Worm (Caenorhabditis elegans) whole organism, L2 larva: ENCODE results near the gene C06E7.2.

Source experiments
- aly-2 ChIP-seq: fragments of 150-350 bp; optimal IDR thresholded peaks from 2 replicates; lab custom pipeline; 2014; ENCODE audit warnings: missing biosample characterization, missing genetic modification characterization
- dmd-4 ChIP-seq: sonication (generic microtip); optimal IDR thresholded peaks from 2 replicates; lab custom pipeline; 2017; ENCODE audit warnings: missing biosample characterization, missing genetic modification characterization
- fos-1 ChIP-seq: fragments of 150-350 bp; optimal IDR thresholded peaks from 2 replicates; lab custom pipeline; 2014; ENCODE audit warnings: missing biosample characterization, missing genetic modification characterization
- lin-11 ChIP-seq: fragments of 150-350 bp; sonication (generic microtip); optimal IDR thresholded peaks from 2 replicates; lab custom pipeline; 2014; ENCODE audit warnings: missing biosample characterization, missing genetic modification characterization, inconsistent platforms, mixed read lengths
- peb-1 ChIP-seq: fragments of 150-350 bp; optimal IDR thresholded peaks from 2 replicates; lab custom pipeline; 2014; ENCODE audit warnings: missing biosample characterization, missing genetic modification characterization
- unc-62 ChIP-seq: fragments of 150-350 bp; optimal IDR thresholded peaks from 2 replicates; lab custom pipeline; 2014; ENCODE audit warnings: missing biosample characterization, missing genetic modification reagents, missing genetic modification characterization

The C06E7.2 gene

DNA sequence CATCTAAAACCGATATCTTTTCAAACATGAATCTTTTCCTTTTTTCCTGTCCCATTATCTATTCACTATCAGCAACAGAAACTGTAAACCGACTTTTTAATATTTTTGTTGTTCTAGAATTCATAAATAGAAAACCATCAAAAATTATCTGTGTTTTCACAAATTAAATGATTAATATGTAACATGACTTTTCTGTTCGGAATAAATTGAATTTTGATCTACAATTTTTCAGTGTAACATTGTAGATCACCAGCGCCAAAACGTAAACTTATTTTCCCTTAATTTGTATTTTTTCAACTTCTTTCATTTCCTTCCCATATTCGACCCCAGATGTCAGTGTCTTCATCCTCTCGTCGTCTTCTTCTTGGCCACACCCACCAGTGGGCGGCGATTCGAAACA, 52.0 kb downstream of the C06E7.2 start, which contains the start of gene H04M03.3:
Gene H04M03.3, plus strand, starts transcription at position 301 of the 400 bp plus-strand sequence.
- no peak for TF ChIP-seq unc-62 (GFP tag; lab: Kevin White, UChicago)
- no peak for TF ChIP-seq dmd-4 (tag; lab: Kevin White, UChicago)
- TF ChIP-seq peb-1 (tag; lab: Kevin White, UChicago) = no peak
- no peak for TF ChIP-seq aly-2
- no peak for TF ChIP-seq fos-1
- no peak for TF ChIP-seq lin-11
